Fruit fly (Drosophila melanogaster) whole organism, embryonic: ENCODE results near the gene CG13829.
A peak's percentile ranks its signal among the peaks of the same experiment; 100 is the strongest.

Source experiments
- Atf-2 ChIP-seq: fragments of 200-800 bp; sonication (Bioruptor generic); optimal IDR thresholded peaks from 2 replicates; lab custom pipeline; 2016; ENCODE audit warnings: missing biosample characterization, missing genetic modification characterization
- BtbVII ChIP-seq: fragments of 200-800 bp; sonication (Bioruptor generic); optimal IDR thresholded peaks from 3 replicates; lab custom pipeline; 2017; ENCODE audit warnings: missing biosample characterization, mild to moderate bottlenecking, missing genetic modification characterization
- CG10543 ChIP-seq: fragments of 200-800 bp; sonication (Bioruptor generic); optimal IDR thresholded peaks from 3 replicates; lab custom pipeline; 2017; ENCODE audit warnings: missing biosample characterization, mild to moderate bottlenecking, missing genetic modification characterization, moderate library complexity
- CG14667 ChIP-seq: fragments of 200-800 bp; sonication (Bioruptor generic); IDR thresholded peaks from 2 replicates; pipeline ENCODE4 v1.3.6; 2022; ENCODE audit warnings: missing biosample characterization, missing genetic modification characterization
- CG15073 ChIP-seq: fragments of 200-800 bp; sonication (Bioruptor generic); optimal IDR thresholded peaks from 2 replicates; lab custom pipeline; 2016; ENCODE audit warnings: missing biosample characterization, missing genetic modification characterization
- CG17359 ChIP-seq: fragments of 200-800 bp; sonication (Bioruptor generic); optimal IDR thresholded peaks from 3 replicates; lab custom pipeline; 2018; ENCODE audit warnings: missing biosample characterization, mild to moderate bottlenecking, missing genetic modification characterization, moderate library complexity
- CG17361 ChIP-seq: fragments of 200-800 bp; sonication (Bioruptor generic); IDR thresholded peaks from 3 replicates; pipeline ENCODE4 v1.3.6; 2022; ENCODE audit warnings: missing biosample characterization, missing genetic modification characterization
- CG18619 ChIP-seq: fragments of 200-800 bp; sonication (Bioruptor generic); optimal IDR thresholded peaks from 3 replicates; lab custom pipeline; 2017; ENCODE audit warnings: missing biosample characterization, mild to moderate bottlenecking, missing genetic modification characterization
- CG2120 ChIP-seq: fragments of 200-800 bp; sonication (Bioruptor generic); optimal IDR thresholded peaks from 3 replicates; lab custom pipeline; 2016; ENCODE audit warnings: missing biosample characterization, missing genetic modification characterization
- CG2875 ChIP-seq: fragments of 200-800 bp; sonication (Bioruptor generic); optimal IDR thresholded peaks from 2 replicates; lab custom pipeline; 2017; ENCODE audit warnings: missing biosample characterization, mild to moderate bottlenecking, missing genetic modification characterization, missing genetic modification reagents
- CG31224 ChIP-seq: fragments of 200-800 bp; sonication (Bioruptor generic); IDR thresholded peaks from 2 replicates; pipeline ENCODE4 v1.3.6; 2022; ENCODE audit warnings: missing biosample characterization, missing genetic modification characterization
- CG34376 ChIP-seq: fragments of 200-800 bp; sonication (Bioruptor generic); optimal IDR thresholded peaks from 2 replicates; lab custom pipeline; 2018; ENCODE audit warnings: missing biosample characterization, mild to moderate bottlenecking, missing genetic modification characterization
- CG42726 ChIP-seq: fragments of 200-800 bp; sonication (Bioruptor generic); IDR thresholded peaks from 2 replicates; pipeline ENCODE4 v1.3.6; 2022; ENCODE audit warnings: missing biosample characterization, missing genetic modification characterization; ENCODE audit not compliant: partially characterized antibody
- CG4424 ChIP-seq: fragments of 200-800 bp; sonication (Bioruptor generic); optimal IDR thresholded peaks from 3 replicates; lab custom pipeline; 2016; ENCODE audit warnings: missing biosample characterization, missing genetic modification characterization
- CG6175 ChIP-seq: fragments of 200-800 bp; sonication (Bioruptor generic); IDR thresholded peaks from 3 replicates; pipeline ENCODE4 v1.3.6; 2022; ENCODE audit warnings: missing biosample characterization, missing genetic modification characterization
- CG7987 ChIP-seq: fragments of 200-800 bp; sonication (Bioruptor generic); optimal IDR thresholded peaks from 2 replicates; lab custom pipeline; 2018; ENCODE audit warnings: missing biosample characterization, mild to moderate bottlenecking, missing genetic modification characterization, moderate library complexity
- CG8281 ChIP-seq: fragments of 200-800 bp; sonication (Bioruptor generic); optimal IDR thresholded peaks from 2 replicates; lab custom pipeline; 2018; ENCODE audit warnings: missing biosample characterization, mild to moderate bottlenecking, missing genetic modification characterization, moderate library complexity
- CG9876 ChIP-seq: fragments of 200-800 bp; sonication (Bioruptor generic); optimal IDR thresholded peaks from 2 replicates; lab custom pipeline; 2016; ENCODE audit warnings: missing biosample characterization, missing genetic modification characterization
- Chrac-16 ChIP-seq: fragments of 200-800 bp; sonication (Bioruptor generic); optimal IDR thresholded peaks from 3 replicates; lab custom pipeline; 2016; ENCODE audit warnings: missing biosample characterization, missing genetic modification characterization
- E2f2 ChIP-seq: fragments of 200-800 bp; sonication (Bioruptor generic); IDR thresholded peaks from 2 replicates; pipeline ENCODE4 v1.3.6; 2022; ENCODE audit warnings: missing biosample characterization, missing genetic modification characterization
- Fer1 ChIP-seq: fragments of 200-800 bp; sonication (Bioruptor generic); optimal IDR thresholded peaks from 2 replicates; lab custom pipeline; 2017; ENCODE audit warnings: missing biosample characterization, mild to moderate bottlenecking, missing genetic modification characterization
- H2.0 ChIP-seq: fragments of 200-800 bp; sonication (Bioruptor generic); IDR thresholded peaks from 2 replicates; pipeline ENCODE4 v1.3.6; 2022; ENCODE audit warnings: missing biosample characterization, missing genetic modification characterization
- MBD-R2 ChIP-seq: fragments of 200-800 bp; sonication (Bioruptor generic); IDR thresholded peaks from 2 replicates; pipeline ENCODE4 v1.3.6; 2022; ENCODE audit warnings: missing biosample characterization, missing genetic modification characterization
- Max ChIP-seq: fragments of 200-800 bp; sonication (Bioruptor generic); optimal IDR thresholded peaks from 2 replicates; lab custom pipeline; 2016; ENCODE audit warnings: missing biosample characterization, mild to moderate bottlenecking, missing genetic modification characterization
- Nf-YC ChIP-seq: fragments of 200-800 bp; optimal IDR thresholded peaks from 3 replicates; lab custom pipeline; 2019; ENCODE audit warnings: missing biosample characterization, mild to moderate bottlenecking, missing genetic modification characterization, moderate library complexity
- Sox100B ChIP-seq: fragments of 200-800 bp; sonication (Bioruptor generic); optimal IDR thresholded peaks from 3 replicates; lab custom pipeline; 2018; ENCODE audit warnings: missing biosample characterization, mild to moderate bottlenecking, missing genetic modification characterization
- TFAM ChIP-seq: fragments of 200-800 bp; sonication (Bioruptor generic); optimal IDR thresholded peaks from 2 replicates; lab custom pipeline; 2017; ENCODE audit warnings: missing biosample characterization, missing genetic modification characterization, inconsistent platforms
- Xbp1 ChIP-seq: fragments of 200-800 bp; sonication (Bioruptor generic); optimal IDR thresholded peaks from 3 replicates; lab custom pipeline; 2016; ENCODE audit warnings: missing biosample characterization, mild to moderate bottlenecking, missing genetic modification characterization
- az2 ChIP-seq: fragments of 200-800 bp; sonication (Bioruptor generic); optimal IDR thresholded peaks from 3 replicates; lab custom pipeline; 2016; ENCODE audit warnings: missing biosample characterization, missing genetic modification characterization
- cas ChIP-seq: fragments of 200-800 bp; sonication (Bioruptor generic); IDR thresholded peaks from 2 replicates; pipeline ENCODE4 v1.3.6; 2022; ENCODE audit warnings: missing biosample characterization, missing genetic modification characterization
- cg ChIP-seq: fragments of 200-800 bp; sonication (Bioruptor generic); optimal IDR thresholded peaks from 3 replicates; lab custom pipeline; 2019; ENCODE audit warnings: missing biosample characterization, mild to moderate bottlenecking, missing genetic modification characterization, moderate library complexity
- croc ChIP-seq: fragments of 200-800 bp; sonication (Bioruptor generic); conservative IDR thresholded peaks from 3 replicates; pipeline ENCODE4 v1.3.6; 2022; ENCODE audit warnings: missing biosample characterization, missing genetic modification characterization
- crol ChIP-seq: fragments of 200-800 bp; sonication (Bioruptor generic); IDR thresholded peaks from 2 replicates; pipeline ENCODE4 v1.3.6; 2022; ENCODE audit warnings: missing biosample characterization, missing genetic modification characterization
- cwo ChIP-seq: fragments of 200-800 bp; sonication (Bioruptor generic); optimal IDR thresholded peaks from 3 replicates; lab custom pipeline; 2017; ENCODE audit warnings: missing biosample characterization, missing genetic modification characterization, mild to moderate bottlenecking, moderate library complexity, missing genetic modification reagents
- fu2 ChIP-seq: fragments of 200-800 bp; sonication (Bioruptor generic); optimal IDR thresholded peaks from 2 replicates; lab custom pipeline; 2016; ENCODE audit warnings: missing biosample characterization, missing genetic modification characterization
- grau ChIP-seq: fragments of 200-800 bp; optimal IDR thresholded peaks from 3 replicates; lab custom pipeline; 2019; ENCODE audit warnings: missing biosample characterization, mild to moderate bottlenecking, missing genetic modification characterization, moderate library complexity
- grn ChIP-seq: fragments of 200-800 bp; sonication (Bioruptor generic); optimal IDR thresholded peaks from 3 replicates; lab custom pipeline; 2017; ENCODE audit warnings: missing biosample characterization, missing genetic modification characterization
- gsb-n ChIP-seq: fragments of 200-800 bp; sonication (Bioruptor generic); optimal IDR thresholded peaks from 3 replicates; lab custom pipeline; 2018; ENCODE audit warnings: missing biosample characterization, mild to moderate bottlenecking, missing genetic modification characterization
- jing ChIP-seq: fragments of 200-800 bp; sonication (Bioruptor generic); optimal IDR thresholded peaks from 2 replicates; lab custom pipeline; 2018; ENCODE audit warnings: missing biosample characterization, mild to moderate bottlenecking, missing genetic modification characterization
- lmd ChIP-seq: fragments of 200-800 bp; sonication (Bioruptor generic); IDR thresholded peaks from 2 replicates; pipeline ENCODE4 v1.3.6; 2022; ENCODE audit warnings: missing biosample characterization, missing genetic modification characterization
- mirr ChIP-seq: fragments of 200-800 bp; sonication (Bioruptor generic); optimal IDR thresholded peaks from 3 replicates; lab custom pipeline; 2018; ENCODE audit warnings: missing biosample characterization, mild to moderate bottlenecking, missing genetic modification characterization
- sd ChIP-seq: fragments of 200-800 bp; sonication (Bioruptor generic); optimal IDR thresholded peaks from 3 replicates; lab custom pipeline; 2018; ENCODE audit warnings: missing biosample characterization, mild to moderate bottlenecking, missing genetic modification characterization, moderate library complexity
- sug ChIP-seq: fragments of 200-800 bp; optimal IDR thresholded peaks from 2 replicates; lab custom pipeline; 2019; ENCODE audit warnings: missing biosample characterization, mild to moderate bottlenecking, missing genetic modification characterization, moderate library complexity
- vnd ChIP-seq: fragments of 200-800 bp; sonication (Bioruptor generic); IDR thresholded peaks from 3 replicates; pipeline ENCODE4 v1.3.6; 2022; ENCODE audit warnings: missing biosample characterization, missing genetic modification characterization; ENCODE audit not compliant: partially characterized antibody
- z ChIP-seq: fragments of 200-800 bp; sonication (Bioruptor generic); IDR thresholded peaks from 3 replicates; pipeline ENCODE4 v1.3.6; 2022; ENCODE audit warnings: missing biosample characterization, missing genetic modification characterization

Gene CG13829

DNA sequence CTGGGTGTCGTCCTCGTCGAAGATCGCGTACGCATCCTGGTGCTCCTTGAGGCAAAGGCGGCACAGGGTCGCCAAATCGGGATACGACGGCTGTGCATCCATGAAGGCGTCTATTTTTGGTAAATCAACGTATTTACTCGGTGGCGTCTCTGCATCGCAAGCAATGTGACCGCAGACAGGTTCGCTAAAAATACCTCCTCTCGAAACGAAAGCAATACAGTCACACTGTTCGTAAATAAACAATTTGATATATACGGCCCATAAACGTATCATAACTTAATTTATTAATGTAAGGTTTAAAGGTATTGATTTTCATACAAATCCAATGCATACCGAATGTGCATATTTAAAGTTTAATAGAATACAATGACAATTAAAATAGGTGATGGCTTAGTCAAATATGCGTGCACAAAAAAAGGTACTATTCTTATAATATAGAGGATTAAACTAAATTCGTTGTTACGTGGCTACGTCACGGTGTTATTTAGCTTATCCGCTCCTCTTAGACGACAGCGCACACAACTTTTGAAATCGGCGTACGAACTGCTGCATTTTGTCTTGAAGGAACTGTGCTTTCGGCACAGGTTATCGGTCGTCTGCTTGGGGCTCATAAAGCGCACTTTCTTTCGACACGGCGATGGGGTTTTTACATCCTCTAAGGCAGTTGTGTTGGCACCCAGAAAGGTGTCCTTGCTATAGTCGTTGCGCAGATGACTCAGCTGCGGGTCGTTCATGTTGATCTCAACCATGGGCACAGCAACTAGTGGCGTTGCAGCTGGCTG, 34.7 kb downstream of the CG13829 start, which contains the start of gene CG31365 (continued):
- no peak for TF ChIP-seq CG18619 (GFP tag; lab: Kevin White, UChicago)
- TF ChIP-seq E2f2 (GFP tag; lab: Robert Waterston, UW) = peak; percentile 46
- no peak for TF ChIP-seq cas (GFP tag; lab: Robert Waterston, UW)
- peak; percentile 67 for TF ChIP-seq MBD-R2 (GFP tag; lab: Robert Waterston, UW)
- TF ChIP-seq sug (tag; lab: Kevin White, UChicago) = no peak
- TF ChIP-seq gsb-n (tag; lab: Kevin White, UChicago) = no peak
- no peak for TF ChIP-seq cwo
- TF ChIP-seq CG8281 (tag; lab: Kevin White, UChicago) = no peak

DNA sequence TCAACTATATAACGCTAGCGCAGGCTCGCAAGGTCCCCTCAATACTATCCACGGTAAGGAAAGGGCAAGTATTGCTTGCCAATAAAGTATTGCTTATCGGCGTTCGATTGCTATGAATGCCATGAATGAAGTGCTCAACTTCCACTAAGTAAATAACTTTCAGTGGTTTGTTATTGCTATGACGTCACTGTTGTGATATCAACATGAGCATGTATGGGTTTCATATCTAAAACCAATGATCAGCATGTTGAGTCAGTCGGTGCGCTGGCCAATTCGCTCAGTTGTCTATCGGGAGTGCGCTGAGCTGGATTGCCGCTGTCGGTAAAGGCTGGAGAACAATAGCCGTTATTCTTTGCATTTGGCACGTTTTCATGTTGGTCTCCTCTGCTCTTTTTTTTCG, 40.2 kb downstream of the CG13829 start:
- peak; percentile 43 for TF ChIP-seq sug (tag; lab: Kevin White, UChicago)
- TF ChIP-seq CG2120 (GFP tag; lab: Kevin White, UChicago) = no peak
- TF ChIP-seq CG17359 = no peak
- no peak for TF ChIP-seq crol
- peak; percentile 1 for TF ChIP-seq Fer1 (GFP tag; lab: Kevin White, UChicago)
- no peak for TF ChIP-seq CG15073
- TF ChIP-seq CG34376 (GFP tag; lab: Kevin White, UChicago) = peak; percentile 76
- no peak for TF ChIP-seq Atf-2 (GFP tag; lab: Kevin White, UChicago)
- TF ChIP-seq CG4424 (GFP tag; lab: Kevin White, UChicago) = no peak
- TF ChIP-seq grn (GFP tag; lab: Kevin White, UChicago) = peak; percentile 64
- no peak for TF ChIP-seq Sox100B (GFP tag; lab: Kevin White, UChicago)
- TF ChIP-seq CG10543 (GFP tag; lab: Kevin White, UChicago) = peak; percentile 18
- peak; percentile 32 for TF ChIP-seq sd (tag; lab: Kevin White, UChicago)
- TF ChIP-seq Max (GFP tag; lab: Kevin White, UChicago) = no peak
- 0 out of 3 replicates have a peak, but pooled peaks have one; percentile 10 for TF ChIP-seq vnd
- TF ChIP-seq grau (tag; lab: Kevin White, UChicago) = no peak
- TF ChIP-seq fu2 (GFP tag; lab: Kevin White, UChicago) = no peak
- peak; percentile 95 for TF ChIP-seq BtbVII
- TF ChIP-seq CG2875 (GFP tag; lab: Kevin White, UChicago) = no peak
- TF ChIP-seq cwo = peak; percentile 47
- TF ChIP-seq croc (GFP tag; lab: Robert Waterston, UW) = no peak
- peak; percentile 20 for TF ChIP-seq cg
- no peak for TF ChIP-seq Chrac-16 (GFP tag; lab: Kevin White, UChicago)
- TF ChIP-seq Xbp1 (GFP tag; lab: Kevin White, UChicago) = no peak
- no peak for TF ChIP-seq CG7987
- TF ChIP-seq jing (GFP tag; lab: Kevin White, UChicago) = no peak
- no peak for TF ChIP-seq CG17361
- peak; percentile 54 for TF ChIP-seq Nf-YC
- no peak for TF ChIP-seq CG6175 (GFP tag; lab: Robert Waterston, UW)
- TF ChIP-seq CG14667 (GFP tag; lab: Robert Waterston, UW) = no peak
- peak; percentile 77 for TF ChIP-seq mirr
- TF ChIP-seq z (GFP tag; lab: Robert Waterston, UW) = 0 out of 3 replicates have a peak, but pooled peaks have one; percentile 42
- no peak for TF ChIP-seq TFAM (GFP tag; lab: Kevin White, UChicago)
- no peak for TF ChIP-seq lmd (GFP tag; lab: Robert Waterston, UW)
- TF ChIP-seq CG9876 (GFP tag; lab: Kevin White, UChicago) = no peak
- TF ChIP-seq CG42726 (GFP tag; lab: Robert Waterston, UW) = no peak
- TF ChIP-seq CG31224 (GFP tag; lab: Robert Waterston, UW) = no peak
- no peak for TF ChIP-seq az2 (GFP tag; lab: Kevin White, UChicago)
- TF ChIP-seq H2.0 (GFP tag; lab: Robert Waterston, UW) = no peak
